Worm (Caenorhabditis elegans): ENCODE results near the gene E02C12.12.

ce11 chrV:9375378-9375777 is 6.7 kb downstream of the E02C12.12 start, which contains the start of gene E02C12.9:
- no peak for TF ChIP-seq flt-1 (GFP tag; IDR thresholded peaks at IDR 0.05)
- no peak for TF ChIP-seq ztf-29 (GFP tag; IDR thresholded peaks at IDR 0.05)
